Worm (Caenorhabditis elegans): Measurements from ENCODE around the gene K07F5.7.

K07F5.7 gene

DNA sequence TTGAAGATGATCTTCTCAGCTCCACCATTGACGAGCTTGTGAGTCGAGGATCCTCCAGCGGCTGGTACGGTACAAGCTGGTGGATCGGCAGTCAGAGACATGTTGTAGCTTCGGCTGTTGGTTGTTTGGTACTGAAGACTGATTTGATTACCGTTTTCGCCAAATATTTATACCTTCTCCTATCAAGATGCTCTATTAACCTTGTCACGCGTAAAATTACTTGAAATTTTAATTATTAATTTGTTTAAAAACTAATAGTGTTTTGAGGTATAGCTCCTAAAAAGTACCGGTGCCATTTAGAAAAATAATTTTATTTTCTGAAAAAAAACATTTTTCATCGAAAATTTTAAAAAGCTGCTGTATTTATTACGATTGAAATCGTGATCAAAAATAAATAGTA, 3.0 kb upstream of the K07F5.7 start, which contains the start of gene ssp-10:
Gene ssp-10 (minus strand): TSS at position 101 of the 400 bp plus-strand sequence.
- TF ChIP-seq fkh-6 (tag; optimal IDR thresholded peaks at IDR 0.05) (no peak), K09A11.1 (tag; optimal IDR thresholded peaks at IDR 0.05; ENCODE audit: insufficient read depth) (no peak), Y22D7AL.16 (tag; optimal IDR thresholded peaks at IDR 0.05) (no peak), mec-3 (tag; optimal IDR thresholded peaks at IDR 0.05; ENCODE audit: borderline replicate concordance) (no peak), sdc-2 (tag; optimal IDR thresholded peaks at IDR 0.05) (no peak), gmeb-2 (tag; optimal IDR thresholded peaks at IDR 0.05) (no peak), lin-11 (tag; optimal IDR thresholded peaks at IDR 0.05) (no peak), C08G9.2 (tag; optimal IDR thresholded peaks at IDR 0.05) (no peak), unc-55 (GFP tag; optimal IDR thresholded peaks at IDR 0.05) (no peak), madf-2 (tag; optimal IDR thresholded peaks at IDR 0.05) (no peak), hlh-30 (tag; optimal IDR thresholded peaks at IDR 0.05; ENCODE audit: insufficient read depth) (no peak), sox-2 (GFP tag; IDR thresholded peaks at IDR 0.05) (no peak), C38D4.7 (GFP tag; optimal IDR thresholded peaks at IDR 0.05) (no peak), ceh-31 (tag; optimal IDR thresholded peaks at IDR 0.05) (no peak), ceh-45 (GFP tag; IDR thresholded peaks at IDR 0.05) (no peak), hlh-6 (tag; optimal IDR thresholded peaks at IDR 0.05) (no peak), pros-1 (tag; optimal IDR thresholded peaks at IDR 0.05) (no peak), fax-1 (tag; optimal IDR thresholded peaks at IDR 0.05) (no peak), ceh-34 (tag; optimal IDR thresholded peaks at IDR 0.05) (no peak), ceh-30 (tag; optimal IDR thresholded peaks at IDR 0.05) (no peak)

DNA sequence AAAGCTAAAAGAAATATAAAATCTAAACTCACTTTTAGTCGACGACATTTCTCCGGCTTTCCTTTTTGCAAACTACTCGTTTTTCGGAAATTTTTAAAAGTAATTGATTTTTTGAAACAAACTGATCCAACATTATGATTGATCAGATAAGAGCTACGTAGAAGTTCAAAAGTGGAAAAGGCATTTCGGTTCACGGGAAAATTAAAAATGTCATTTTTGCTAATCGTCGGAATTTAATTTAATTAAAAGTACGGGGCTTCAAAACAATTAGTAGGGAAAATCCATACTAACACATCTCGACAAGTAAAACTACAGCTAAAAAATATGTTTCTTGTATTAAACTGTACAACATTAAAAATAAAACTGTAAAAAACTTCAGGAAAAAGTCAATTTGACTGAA, 1.6 kb upstream of the K07F5.7 start, which contains the start of gene K07F5.8:
Gene K07F5.8 (minus strand): TSS at position 101 of the 400 bp plus-strand sequence.
- TF ChIP-seq ceh-31 (tag; optimal IDR thresholded peaks at IDR 0.05) (no peak), ets-4 (tag; optimal IDR thresholded peaks at IDR 0.05) (no peak), hlh-8 (tag; optimal IDR thresholded peaks at IDR 0.05) (no peak), pha-4 (tag; optimal IDR thresholded peaks at IDR 0.05) (no peak), nfya-1 (tag; optimal IDR thresholded peaks at IDR 0.05) (no peak), fax-1 (tag; optimal IDR thresholded peaks at IDR 0.05) (no peak), ceh-24 (tag; optimal IDR thresholded peaks at IDR 0.05) (no peak)

DNA sequence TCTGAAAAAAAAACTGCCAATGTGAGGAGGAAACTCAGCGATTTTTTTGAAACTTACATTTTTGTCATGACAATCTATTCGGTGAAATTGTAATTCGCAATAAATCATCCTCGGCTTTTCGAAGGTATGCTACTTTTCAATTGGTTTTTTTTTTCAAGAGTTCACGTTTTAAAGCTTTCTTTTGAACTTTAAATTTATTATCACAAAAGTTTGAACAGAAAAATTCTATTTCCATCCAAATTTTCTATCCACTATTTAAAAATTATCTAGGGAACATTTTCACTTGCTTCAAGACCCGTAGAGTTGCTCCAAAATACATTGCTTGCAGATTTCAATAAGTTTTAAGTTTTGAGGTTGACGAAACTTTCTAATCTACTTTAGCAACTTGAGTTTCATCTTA, 1.4 kb downstream of the K07F5.7 start, which contains the start of gene K07F5.6:
Gene K07F5.6 (minus strand): TSS at position 101 of the 400 bp plus-strand sequence.
- no peak for TF ChIP-seq sox-2 (GFP tag; IDR thresholded peaks at IDR 0.05)

DNA sequence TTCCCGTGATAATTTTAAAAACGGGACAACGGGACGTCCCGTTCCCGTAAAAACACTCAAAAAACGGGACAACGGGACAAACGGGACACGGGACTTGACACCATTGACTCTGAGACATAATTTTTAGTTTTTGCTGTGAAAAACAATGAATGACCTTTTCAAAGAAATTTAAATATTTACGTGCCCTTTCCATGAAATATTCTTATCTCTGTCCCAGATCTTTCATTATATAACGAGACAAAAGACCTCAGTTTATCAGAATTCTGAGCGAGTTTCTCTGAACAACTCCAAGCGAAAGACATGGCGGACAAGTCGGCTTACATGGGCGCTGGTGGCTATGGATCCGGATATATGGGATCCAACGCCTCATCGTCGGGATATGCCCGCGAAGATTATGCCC, 4.2 kb downstream of the K07F5.7 start, which contains the start of gene nspd-2:
Gene nspd-2 (plus strand): TSS at position 301 of the 400 bp plus-strand sequence.
- TF ChIP-seq hlh-30 (tag; optimal IDR thresholded peaks at IDR 0.05; ENCODE audit: insufficient read depth) = no peak
- no peak for TF ChIP-seq ceh-34 (tag; optimal IDR thresholded peaks at IDR 0.05)
- no peak for TF ChIP-seq unc-42 (tag; optimal IDR thresholded peaks at IDR 0.05)
- TF ChIP-seq ztf-16 (tag; optimal IDR thresholded peaks at IDR 0.05) = no peak
- no peak for TF ChIP-seq hlh-13 (GFP tag; optimal IDR thresholded peaks at IDR 0.05)
- TF ChIP-seq ceh-45 (GFP tag; IDR thresholded peaks at IDR 0.05) = no peak
- no peak for TF ChIP-seq C38D4.7 (GFP tag; optimal IDR thresholded peaks at IDR 0.05)
- TF ChIP-seq pag-3 (tag; optimal IDR thresholded peaks at IDR 0.05; ENCODE audit: borderline replicate concordance) = no peak
- no peak for TF ChIP-seq unc-3 (GFP tag; conservative IDR thresholded peaks at IDR 0.05)
- no peak for TF ChIP-seq unc-3 (tag; optimal IDR thresholded peaks at IDR 0.05)
- no peak for TF ChIP-seq nhr-11 (tag; optimal IDR thresholded peaks at IDR 0.05)

DNA sequence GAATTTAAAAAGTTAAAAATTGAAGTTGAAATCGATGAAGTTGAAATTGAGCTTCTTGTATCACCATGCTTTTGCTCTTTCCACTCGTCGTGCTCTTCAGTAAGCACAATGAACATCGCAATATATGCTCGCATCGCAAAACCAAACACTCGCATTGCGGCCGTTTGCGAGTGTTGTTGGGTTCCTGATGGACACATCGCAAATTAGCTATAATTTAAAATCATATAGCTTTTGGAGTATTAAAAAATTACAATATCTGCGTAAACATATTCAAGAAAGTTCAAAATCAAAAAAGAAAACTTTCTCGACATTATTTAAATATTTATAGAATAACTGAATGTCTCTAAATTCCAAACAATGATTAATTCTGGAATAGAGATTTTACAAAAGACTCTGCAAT, 5.9 kb downstream of the K07F5.7 start, which contains the start of gene K07F5.17:
Gene K07F5.17 (plus strand): TSS at position 301 of the 400 bp plus-strand sequence.
- TF ChIP-seq nhr-232 (tag; optimal IDR thresholded peaks at IDR 0.05) = no peak
- no peak for TF ChIP-seq pha-4 (tag; optimal IDR thresholded peaks at IDR 0.05)
- TF ChIP-seq unc-55 (GFP tag; optimal IDR thresholded peaks at IDR 0.05) = no peak
- TF ChIP-seq nfya-1 (tag; optimal IDR thresholded peaks at IDR 0.05) = no peak
- TF ChIP-seq ama-1 (optimal IDR thresholded peaks at IDR 0.05) = no peak
- TF ChIP-seq ceh-14 (tag; optimal IDR thresholded peaks at IDR 0.05) = no peak
- no peak for TF ChIP-seq syd-9 (tag; optimal IDR thresholded peaks at IDR 0.05)
- no peak for TF ChIP-seq elt-4 (tag; optimal IDR thresholded peaks at IDR 0.05)

All from whole organism, late embryonic.